Fruit fly (Drosophila melanogaster) whole organism, adult: Measurements from ENCODE around the gene CG8460.

Experiments used
- Crg-1 ChIP-seq: fragments of 200-800 bp; sonication (Bioruptor generic); optimal IDR thresholded peaks from 2 replicates; lab custom pipeline; 2016; ENCODE audit warnings: missing biosample characterization, missing genetic modification characterization
- tj ChIP-seq: fragments of 200-800 bp; sonication (Bioruptor generic); optimal IDR thresholded peaks from 3 replicates; lab custom pipeline; 2017; ENCODE audit warnings: missing biosample characterization, mild to moderate bottlenecking, missing genetic modification characterization, moderate library complexity

DNA sequence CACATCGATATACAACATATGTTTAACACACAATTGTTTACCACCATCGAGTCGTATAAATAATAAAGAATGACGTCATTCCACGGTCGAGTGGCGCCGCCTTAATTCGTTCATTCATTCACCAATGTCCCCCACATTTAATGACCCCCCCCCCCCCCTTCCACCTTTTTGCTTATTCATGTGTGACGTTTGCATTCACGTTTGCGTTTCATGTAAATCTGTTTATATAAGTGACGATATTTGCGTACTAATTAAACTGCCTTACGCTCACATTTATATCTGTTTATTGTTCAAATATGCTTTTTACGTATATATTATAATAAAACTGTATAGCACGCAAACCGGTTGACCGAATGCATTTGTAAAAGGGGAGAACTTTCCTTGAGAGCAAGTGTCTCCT lies 36.6 kb downstream of the CG8460 start:
- no peak for TF ChIP-seq Crg-1 (GFP tag; lab: Kevin White, UChicago)
- TF ChIP-seq tj: peak; percentile 53
